Fruit fly (Drosophila melanogaster): ENCODE data around the gene CG7565.

CG7565 gene

dm6 chr3L:8091650-8092068 is at the start of gene CG7565:
CG7565 (minus strand) TSS chr3L:8091786.
- TF ChIP-seq CG8478 (optimal IDR thresholded peaks at IDR 0.05) (no peak), CTCF (optimal IDR thresholded peaks at IDR 0.05) (no peak)

dm6 chr3L:8137448-8137906 is 45.9 kb upstream of the CG7565 start, which contains the start of the genes Setx and mus301:
Setx (minus strand) TSS chr3L:8137498.
mus301 (plus strand) TSS chr3L:8137808.
- TF ChIP-seq CG8478 (optimal IDR thresholded peaks at IDR 0.05) (no peak), CTCF (optimal IDR thresholded peaks at IDR 0.05) (peak in 1 of 2 experiments; percentile 24)

dm6 chr3L:8128396-8129050 is 36.9 kb upstream of the CG7565 start:
- TF ChIP-seq CTCF (optimal IDR thresholded peaks at IDR 0.05) = no peak
- TF ChIP-seq CG8478 (optimal IDR thresholded peaks at IDR 0.05) = no peak

- TF ChIP-seq CG8478 (optimal IDR thresholded peaks at IDR 0.05) (no peak), CTCF (optimal IDR thresholded peaks at IDR 0.05) (no peak)
These were observed 36.2 kb upstream of the CG7565 start, which contains the start of the genes Cds and Uba2 for dm6 chr3L:8127712-8128210. Cds (plus strand) TSS chr3L:8127762. Uba2 (minus strand) TSS chr3L:8127818.

- no peak for TF ChIP-seq CG8478 (optimal IDR thresholded peaks at IDR 0.05)
- TF ChIP-seq CTCF (optimal IDR thresholded peaks at IDR 0.05) = no peak
These were observed 33.1 kb upstream of the CG7565 start, which contains the start of the genes CG7550 and mRpL36 for dm6 chr3L:8124481-8125359. CG7550 (minus strand) TSS chr3L:8124531. mRpL36 (minus strand) TSS chr3L:8125132.

dm6 chr3L:8121590-8121989 is 30.0 kb upstream of the CG7565 start, which contains the start of gene ldbr:
ldbr (plus strand) TSS chr3L:8121827.
- TF ChIP-seq CTCF (optimal IDR thresholded peaks at IDR 0.05) (no peak), CG8478 (optimal IDR thresholded peaks at IDR 0.05) (no peak)

dm6 chr3L:8116809-8117208 is 25.2 kb upstream of the CG7565 start:
- TF ChIP-seq CG8478 (optimal IDR thresholded peaks at IDR 0.05) (no peak), CTCF (optimal IDR thresholded peaks at IDR 0.05) (no peak)

- TF ChIP-seq CG8478 (optimal IDR thresholded peaks at IDR 0.05) (no peak), CTCF (optimal IDR thresholded peaks at IDR 0.05) (peak in 1 of 2 experiments; percentile 16)
These were observed 24.4 kb upstream of the CG7565 start, which contains the start of the genes Arp3 and msk for dm6 chr3L:8115864-8116528. Arp3 (minus strand) TSS chr3L:8115902. msk (plus strand) TSS chr3L:8116179.

dm6 chr3L:8110171-8110570 is 18.6 kb upstream of the CG7565 start, which contains the start of gene Nulp1:
Nulp1 (plus strand) TSS chr3L:8110368.
- TF ChIP-seq CG8478 (optimal IDR thresholded peaks at IDR 0.05) (no peak), CTCF (optimal IDR thresholded peaks at IDR 0.05) (no peak)

- TF ChIP-seq CTCF (optimal IDR thresholded peaks at IDR 0.05) (no peak), CG8478 (optimal IDR thresholded peaks at IDR 0.05) (no peak)
These were observed 17.3 kb upstream of the CG7565 start, which contains the start of gene fan for dm6 chr3L:8108886-8109285. fan (plus strand) TSS chr3L:8109132.

- TF ChIP-seq CG8478 (optimal IDR thresholded peaks at IDR 0.05) (no peak), CTCF (optimal IDR thresholded peaks at IDR 0.05) (no peak)
These were observed 16.6 kb upstream of the CG7565 start for dm6 chr3L:8108201-8108600.

- TF ChIP-seq CG8478 (optimal IDR thresholded peaks at IDR 0.05) = no peak
- no peak for TF ChIP-seq CTCF (optimal IDR thresholded peaks at IDR 0.05)
These were observed 5.5 kb upstream of the CG7565 start for dm6 chr3L:8097101-8097500.

- TF ChIP-seq CG8478 (optimal IDR thresholded peaks at IDR 0.05) (no peak), CTCF (optimal IDR thresholded peaks at IDR 0.05) (no peak)
These were observed 4.5 kb upstream of the CG7565 start for dm6 chr3L:8096106-8096558.

dm6 chr3L:8094652-8095129 is 3.1 kb upstream of the CG7565 start:
- no peak for TF ChIP-seq CG8478 (optimal IDR thresholded peaks at IDR 0.05)
